Worm (Caenorhabditis elegans) whole organism, L3 larva: ENCODE data around the gene R09F10.5.

Experiments used
- egl-5 ChIP-seq: fragments of 150-350 bp; optimal IDR thresholded peaks from 2 replicates; lab custom pipeline; 2017; ENCODE audit warnings: missing biosample characterization, missing genetic modification reagents, missing genetic modification characterization, inconsistent platforms
- elt-2 ChIP-seq: sonication (generic microtip); optimal IDR thresholded peaks from 2 replicates; lab custom pipeline; 2016; ENCODE audit warnings: missing genetic modification reagents, mild to moderate bottlenecking, missing genetic modification characterization, missing compliant biosample characterization
- fkh-10 ChIP-seq: sonication (generic microtip); optimal IDR thresholded peaks from 2 replicates; lab custom pipeline; 2017; ENCODE audit warnings: missing biosample characterization, missing genetic modification reagents, missing genetic modification characterization
- fos-1 ChIP-seq: fragments of 150-350 bp; optimal IDR thresholded peaks from 2 replicates; lab custom pipeline; 2014; ENCODE audit warnings: missing biosample characterization, missing genetic modification characterization
- nhr-237 ChIP-seq: fragments of 150-350 bp; optimal IDR thresholded peaks from 2 replicates; lab custom pipeline; 2014; ENCODE audit warnings: missing biosample characterization, missing genetic modification characterization
- snpc-4 ChIP-seq: fragments of 150-350 bp; optimal IDR thresholded peaks from 2 replicates; lab custom pipeline; 2014; ENCODE audit warnings: missing biosample characterization, missing genetic modification characterization
- unc-62 ChIP-seq: fragments of 150-350 bp; sonication (generic microtip); optimal IDR thresholded peaks from 4 replicates; lab custom pipeline; 2014; ENCODE audit warnings: missing biosample characterization, missing genetic modification reagents, missing genetic modification characterization
- ztf-4 ChIP-seq: fragments of 150-350 bp; optimal IDR thresholded peaks from 2 replicates; lab custom pipeline; 2014; ENCODE audit warnings: missing biosample characterization, missing genetic modification characterization

- TF ChIP-seq unc-62 (GFP tag; lab: Kevin White, UChicago) (no peak), snpc-4 (no peak), egl-5 (tag; lab: Kevin White, UChicago) (no peak), ztf-4 (no peak), fkh-10 (no peak), nhr-237 (tag; lab: Kevin White, UChicago) (no peak), elt-2 (tag; lab: Kevin White, UChicago) (no peak), fos-1 (tag; lab: Kevin White, UChicago) (no peak)
Measured at ce11 chrX:8311590-8311989, 4.1 kb upstream of the R09F10.5 start.
